Worm (Caenorhabditis elegans): ENCODE measurements around the gene srh-266.

ce11 chrV:699489-700129 lies 35.0 kb downstream of the srh-266 start, which contains the start of the genes ugt-29 and srx-5:
- TF ChIP-seq pha-4 (tag; optimal IDR thresholded peaks at IDR 0.05): no peak
- TF ChIP-seq fkh-2 (tag; optimal IDR thresholded peaks at IDR 0.05): no peak
- no peak for TF ChIP-seq ceh-28 (tag; optimal IDR thresholded peaks at IDR 0.05)
- TF ChIP-seq nfya-1 (tag; optimal IDR thresholded peaks at IDR 0.05; ENCODE audit: insufficient read depth): no peak
- TF ChIP-seq ama-1 (optimal IDR thresholded peaks at IDR 0.05): no peak
- TF ChIP-seq pqm-1 (tag; optimal IDR thresholded peaks at IDR 0.05): no peak
- no peak for TF ChIP-seq ztf-11 (tag; optimal IDR thresholded peaks at IDR 0.05)
- TF ChIP-seq ceh-16 (tag; optimal IDR thresholded peaks at IDR 0.05): no peak
- no peak for TF ChIP-seq nhr-23 (tag; optimal IDR thresholded peaks at IDR 0.05)
- TF ChIP-seq nhr-25 (tag; optimal IDR thresholded peaks at IDR 0.05): no peak
- TF ChIP-seq nhr-76 (tag; optimal IDR thresholded peaks at IDR 0.05): no peak
- TF ChIP-seq daf-12 (tag; optimal IDR thresholded peaks at IDR 0.05): no peak
- TF ChIP-seq ceh-82 (tag; optimal IDR thresholded peaks at IDR 0.05): no peak
- TF ChIP-seq unc-62 (GFP tag; optimal IDR thresholded peaks at IDR 0.05): no peak
